Worm (Caenorhabditis elegans): Measurements from ENCODE around the gene Y81B9A.1.
A peak's percentile ranks its signal among the peaks of the same experiment; 100 is the strongest.

Gene Y81B9A.1

DNA sequence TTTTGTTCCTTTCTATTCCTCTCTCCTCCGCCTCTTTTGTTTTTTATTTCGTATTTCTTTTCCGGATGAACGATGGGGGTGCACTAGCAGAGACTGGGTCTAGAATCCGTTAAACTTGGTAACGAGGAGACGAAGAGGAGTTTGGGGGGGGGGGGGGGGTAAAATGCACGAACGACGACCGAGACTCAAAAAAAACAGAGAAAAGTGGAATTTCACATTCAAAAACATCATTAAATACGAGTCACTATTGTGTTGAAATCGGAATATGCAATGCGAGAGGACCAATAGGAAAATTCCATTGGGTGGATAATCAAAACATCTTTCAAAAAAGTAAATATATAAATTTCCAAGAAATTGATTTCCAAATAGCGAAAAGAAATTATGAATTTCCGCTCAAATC is 38.0 kb upstream of the Y81B9A.1 start, which contains the start of gene B0563.7:
Gene B0563.7, minus strand, starts transcription at position 101 of the 400 bp plus-strand sequence.
- TF ChIP-seq bed-2 (GFP tag; IDR thresholded peaks at IDR 0.05) (no peak), madf-8 (GFP tag; conservative IDR thresholded peaks at IDR 0.05) (no peak), rpc-1 (optimal IDR thresholded peaks at IDR 0.05) (no peak), rpc-1 (tag; optimal IDR thresholded peaks at IDR 0.05) (no peak), T26A5.8 (tag; optimal IDR thresholded peaks at IDR 0.05) (no peak), nhr-90 (tag; optimal IDR thresholded peaks at IDR 0.05) (no peak), die-1 (tag; optimal IDR thresholded peaks at IDR 0.05) (no peak), hmg-20 (GFP tag; IDR thresholded peaks at IDR 0.05) (no peak), chd-7 (tag; optimal IDR thresholded peaks at IDR 0.05) (no peak), nhr-27 (tag; optimal IDR thresholded peaks at IDR 0.05) (no peak), F37B4.10 (GFP tag; IDR thresholded peaks at IDR 0.05) (no peak), unc-130 (GFP tag; optimal IDR thresholded peaks at IDR 0.05) (no peak)

DNA sequence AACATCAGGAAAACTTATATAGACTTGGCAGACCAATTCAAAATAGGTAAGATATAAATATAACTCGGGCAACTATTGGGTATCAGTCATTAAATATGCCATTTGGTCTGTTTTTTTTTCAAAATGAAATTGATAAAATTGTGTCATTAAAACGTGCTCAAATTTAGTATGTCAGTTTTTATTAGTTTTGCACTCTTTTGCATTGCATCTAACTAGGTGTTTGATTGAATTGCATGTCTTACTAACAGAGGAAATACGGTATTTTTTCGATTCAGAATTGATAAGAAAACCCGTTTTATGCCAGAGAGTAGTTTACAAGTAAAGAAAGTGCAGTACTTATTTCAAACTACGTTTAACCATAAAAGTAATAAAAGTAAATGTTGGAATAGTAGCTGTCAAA is 36.5 kb upstream of the Y81B9A.1 start:
- TF ChIP-seq F22D6.2 (tag; optimal IDR thresholded peaks at IDR 0.05), result no peak
- no peak for TF ChIP-seq chd-7 (tag; optimal IDR thresholded peaks at IDR 0.05)
- no peak for TF ChIP-seq B0035.1 (tag; optimal IDR thresholded peaks at IDR 0.05)
- no peak for TF ChIP-seq him-1 (tag; optimal IDR thresholded peaks at IDR 0.05)
- no peak for TF ChIP-seq egrh-3 (GFP tag; IDR thresholded peaks at IDR 0.05)
- TF ChIP-seq nhr-27 (tag; optimal IDR thresholded peaks at IDR 0.05), result no peak
- TF ChIP-seq attf-5 (GFP tag; optimal IDR thresholded peaks at IDR 0.05), result no peak
- no peak for TF ChIP-seq ceh-58 (GFP tag; IDR thresholded peaks at IDR 0.05)
- TF ChIP-seq ztf-22 (GFP tag; optimal IDR thresholded peaks at IDR 0.05), result no peak
- no peak for TF ChIP-seq hrde-1 (tag; optimal IDR thresholded peaks at IDR 0.05; ENCODE audit: borderline replicate concordance)
- no peak for TF ChIP-seq B0336.3 (GFP tag; IDR thresholded peaks at IDR 0.05)
- TF ChIP-seq athp-1 (tag; optimal IDR thresholded peaks at IDR 0.05), result no peak
- TF ChIP-seq die-1 (tag; optimal IDR thresholded peaks at IDR 0.05), result no peak
- TF ChIP-seq snpc-1.3 (tag; optimal IDR thresholded peaks at IDR 0.05; ENCODE audit: insufficient read depth), result no peak
- no peak for TF ChIP-seq dpl-1 (GFP tag; optimal IDR thresholded peaks at IDR 0.05)
- no peak for TF ChIP-seq sptf-2 (GFP tag; optimal IDR thresholded peaks at IDR 0.05)

DNA sequence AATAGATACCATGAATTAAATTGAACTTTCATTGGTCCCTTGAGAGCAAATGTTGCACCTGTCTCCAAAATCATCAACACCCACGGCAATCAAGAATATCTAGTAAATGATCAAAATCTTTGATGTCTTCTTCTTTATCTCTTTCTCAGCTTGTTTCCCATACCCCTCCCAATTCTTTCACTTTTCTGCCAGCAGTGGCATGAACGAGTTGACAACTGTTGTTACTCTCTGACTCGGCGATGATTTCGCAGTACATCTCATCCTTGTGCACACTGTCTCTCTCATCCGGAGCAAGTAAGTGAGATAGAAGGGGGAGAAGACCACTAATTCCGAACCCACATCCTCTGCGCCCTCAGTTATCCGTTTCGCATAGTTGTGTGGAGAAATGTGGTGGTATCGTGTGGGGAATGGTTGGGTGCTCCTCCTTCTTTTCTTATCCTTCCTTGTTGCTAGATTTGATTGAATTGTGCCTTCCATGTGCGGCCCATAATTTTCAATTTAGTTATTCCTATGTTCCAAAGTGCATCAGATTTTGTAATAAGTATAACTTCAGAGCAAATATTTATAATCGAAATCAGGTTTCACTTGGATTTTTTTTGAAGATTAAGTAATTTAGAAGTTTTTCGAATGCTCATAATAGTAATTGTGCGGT is 30.9 kb upstream of the Y81B9A.1 start:
- TF ChIP-seq pbrm-1 (GFP tag; IDR thresholded peaks at IDR 0.05), result 0 out of 2 replicates have a peak, but pooled peaks have one; percentile 6
- no peak for TF ChIP-seq ztf-28 (GFP tag; IDR thresholded peaks at IDR 0.05)

DNA sequence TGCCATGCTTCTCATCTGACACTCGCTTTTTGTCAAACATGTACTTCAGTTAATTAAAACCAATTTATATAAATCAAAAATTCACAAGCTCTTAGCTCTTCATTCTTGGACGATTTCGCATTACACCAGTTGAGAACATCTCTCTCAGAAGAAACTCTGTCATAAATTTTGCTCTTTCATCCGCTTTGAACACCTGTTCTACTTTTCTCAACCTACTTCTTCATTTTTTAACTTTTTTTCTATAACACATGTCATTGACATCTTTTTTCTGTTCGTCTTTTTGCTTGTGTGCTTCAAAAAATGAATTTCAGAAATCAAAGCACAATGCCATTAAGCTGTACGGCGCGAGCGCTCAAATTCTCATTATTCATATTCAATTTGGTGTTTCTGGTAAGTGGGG is 29.4 kb upstream of the Y81B9A.1 start, which contains the start of gene tsp-11:
Gene tsp-11, plus strand, starts transcription at position 301 of the 400 bp plus-strand sequence.
- TF ChIP-seq F57C9.4 (tag; optimal IDR thresholded peaks at IDR 0.05) (no peak), attf-3 (GFP tag; conservative IDR thresholded peaks at IDR 0.05) (no peak), madf-6 (GFP tag; IDR thresholded peaks at IDR 0.05) (no peak), ztf-28 (GFP tag; IDR thresholded peaks at IDR 0.05) (no peak), snpc-3.4 (tag; optimal IDR thresholded peaks at IDR 0.05) (no peak), Y79H2A.3 (GFP tag; conservative IDR thresholded peaks at IDR 0.05) (no peak), F10E7.11 (tag; optimal IDR thresholded peaks at IDR 0.05) (no peak), egl-44 (GFP tag; IDR thresholded peaks at IDR 0.05) (no peak), nhr-179 (tag; optimal IDR thresholded peaks at IDR 0.05) (no peak), aptf-3 (GFP tag; IDR thresholded peaks at IDR 0.05) (no peak), ztf-18 (tag; optimal IDR thresholded peaks at IDR 0.05) (no peak), ceh-100 (GFP tag; IDR thresholded peaks at IDR 0.05) (no peak), pbrm-1 (GFP tag; IDR thresholded peaks at IDR 0.05) (no peak), rec-8 (tag; optimal IDR thresholded peaks at IDR 0.05) (no peak), snpc-1.3 (tag; optimal IDR thresholded peaks at IDR 0.05; ENCODE audit: insufficient read depth) (no peak), madf-10 (tag; optimal IDR thresholded peaks at IDR 0.05) (no peak), bed-1 (GFP tag; IDR thresholded peaks at IDR 0.05) (no peak), ztf-26 (tag; optimal IDR thresholded peaks at IDR 0.05) (no peak), nhr-27 (tag; optimal IDR thresholded peaks at IDR 0.05) (no peak)
